Fruit fly (Drosophila melanogaster) whole organism, embryonic: ENCODE results near the gene Alg9.
A peak's percentile ranks its signal among the peaks of the same experiment; 100 is the strongest.

ENCODE experiments used
- Abd-B ChIP-seq: fragments of 200-800 bp; sonication (Bioruptor generic); optimal IDR thresholded peaks from 2 replicates; lab custom pipeline; 2018; ENCODE audit warnings: missing biosample characterization, mild to moderate bottlenecking, missing genetic modification characterization, moderate library complexity
- Asciz ChIP-seq: fragments of 200-800 bp; sonication (Bioruptor generic); optimal IDR thresholded peaks from 2 replicates; lab custom pipeline; 2017; ENCODE audit warnings: missing biosample characterization, mild to moderate bottlenecking, missing genetic modification characterization, missing genetic modification reagents
- C15 ChIP-seq: fragments of 200-800 bp; sonication (Bioruptor generic); IDR thresholded peaks from 3 replicates; pipeline ENCODE4 v1.3.6; 2022; ENCODE audit warnings: missing biosample characterization, missing genetic modification characterization
- CG10431 ChIP-seq: fragments of 200-800 bp; sonication (Bioruptor generic); optimal IDR thresholded peaks from 3 replicates; lab custom pipeline; 2018; ENCODE audit warnings: missing biosample characterization, mild to moderate bottlenecking, missing genetic modification characterization
- CG10462 ChIP-seq: fragments of 200-800 bp; sonication (Bioruptor generic); optimal IDR thresholded peaks from 2 replicates; lab custom pipeline; 2016; ENCODE audit warnings: missing biosample characterization, missing genetic modification characterization
- CG11093 ChIP-seq: fragments of 200-800 bp; sonication (Bioruptor generic); IDR thresholded peaks from 3 replicates; pipeline ENCODE4 v1.3.6; 2022; ENCODE audit warnings: missing biosample characterization, missing genetic modification characterization
- CG11247 ChIP-seq: fragments of 200-800 bp; sonication (Bioruptor generic); IDR thresholded peaks from 2 replicates; pipeline ENCODE4 v1.3.6; 2022; ENCODE audit warnings: missing biosample characterization, missing genetic modification characterization
- CG12219 ChIP-seq: fragments of 200-800 bp; sonication (Bioruptor generic); optimal IDR thresholded peaks from 3 replicates; lab custom pipeline; 2018; ENCODE audit warnings: missing biosample characterization, mild to moderate bottlenecking, missing genetic modification characterization
- CG14441 ChIP-seq: fragments of 200-800 bp; sonication (Bioruptor generic); IDR thresholded peaks from 2 replicates; pipeline ENCODE4 v1.3.6; 2022; ENCODE audit warnings: missing biosample characterization, missing genetic modification characterization
- CG14860 ChIP-seq: fragments of 200-800 bp; sonication (Bioruptor generic); IDR thresholded peaks from 3 replicates; pipeline ENCODE4 v1.3.6; 2022; ENCODE audit warnings: missing biosample characterization, missing genetic modification characterization; ENCODE audit not compliant: partially characterized antibody
- CG1529 ChIP-seq: fragments of 200-800 bp; sonication (Bioruptor generic); optimal IDR thresholded peaks from 3 replicates; lab custom pipeline; 2018; ENCODE audit warnings: missing biosample characterization, missing genetic modification characterization
- CG17359 ChIP-seq: fragments of 200-800 bp; sonication (Bioruptor generic); optimal IDR thresholded peaks from 3 replicates; lab custom pipeline; 2018; ENCODE audit warnings: missing biosample characterization, mild to moderate bottlenecking, missing genetic modification characterization, moderate library complexity
- CG17385 ChIP-seq: fragments of 200-800 bp; sonication (Bioruptor generic); optimal IDR thresholded peaks from 3 replicates; lab custom pipeline; 2018; ENCODE audit warnings: missing biosample characterization, mild to moderate bottlenecking, missing genetic modification characterization
- CG17802 ChIP-seq: fragments of 200-800 bp; sonication (Bioruptor generic); optimal IDR thresholded peaks from 2 replicates; lab custom pipeline; 2018; ENCODE audit warnings: missing biosample characterization, mild to moderate bottlenecking, missing genetic modification characterization, moderate library complexity
- CG2202 ChIP-seq: fragments of 200-800 bp; sonication (Bioruptor generic); optimal IDR thresholded peaks from 2 replicates; lab custom pipeline; 2018; ENCODE audit warnings: missing biosample characterization, mild to moderate bottlenecking, missing genetic modification characterization
- CG3163 ChIP-seq: fragments of 200-800 bp; sonication (Bioruptor generic); optimal IDR thresholded peaks from 3 replicates; lab custom pipeline; 2016; ENCODE audit warnings: missing biosample characterization, missing genetic modification characterization
- CG6791 ChIP-seq: fragments of 200-800 bp; sonication (Bioruptor generic); IDR thresholded peaks from 3 replicates; pipeline ENCODE4 v1.3.6; 2022; ENCODE audit warnings: missing biosample characterization, missing genetic modification characterization; ENCODE audit not compliant: partially characterized antibody
- CG8765 ChIP-seq: fragments of 200-800 bp; sonication (Bioruptor generic); IDR thresholded peaks from 2 replicates; pipeline ENCODE4 v1.3.6; 2022; ENCODE audit warnings: missing biosample characterization, missing genetic modification characterization
- CG8924 ChIP-seq: fragments of 200-800 bp; optimal IDR thresholded peaks from 3 replicates; lab custom pipeline; 2019; ENCODE audit warnings: missing biosample characterization, mild to moderate bottlenecking, missing genetic modification characterization, moderate library complexity
- H2.0 ChIP-seq: fragments of 200-800 bp; sonication (Bioruptor generic); IDR thresholded peaks from 2 replicates; pipeline ENCODE4 v1.3.6; 2022; ENCODE audit warnings: missing biosample characterization, missing genetic modification characterization
- Hey ChIP-seq: fragments of 200-800 bp; sonication (Bioruptor generic); optimal IDR thresholded peaks from 3 replicates; lab custom pipeline; 2018; ENCODE audit warnings: missing biosample characterization, mild to moderate bottlenecking, missing genetic modification characterization
- NC2β ChIP-seq: fragments of 200-800 bp; sonication (Bioruptor generic); optimal IDR thresholded peaks from 2 replicates; lab custom pipeline; 2016; ENCODE audit warnings: missing biosample characterization, missing genetic modification characterization
- Vsx1 ChIP-seq: fragments of 200-800 bp; sonication (Bioruptor generic); optimal IDR thresholded peaks from 2 replicates; lab custom pipeline; 2017; ENCODE audit warnings: missing biosample characterization, mild to moderate bottlenecking, missing genetic modification characterization, missing genetic modification reagents
- Xrp1 ChIP-seq: fragments of 200-800 bp; sonication (Bioruptor generic); IDR thresholded peaks from 2 replicates; pipeline ENCODE4 v1.3.6; 2022; ENCODE audit warnings: missing biosample characterization, missing genetic modification characterization
- ash1 ChIP-seq: fragments of 200-800 bp; sonication (Bioruptor generic); optimal IDR thresholded peaks from 2 replicates; lab custom pipeline; 2018; ENCODE audit warnings: missing biosample characterization, mild to moderate bottlenecking, missing genetic modification characterization
- ato ChIP-seq: fragments of 200-800 bp; sonication (Bioruptor generic); IDR thresholded peaks from 2 replicates; pipeline ENCODE4 v1.3.6; 2022; ENCODE audit warnings: missing biosample characterization, missing genetic modification characterization; ENCODE audit not compliant: partially characterized antibody
- btn ChIP-seq: fragments of 200-800 bp; sonication (Bioruptor generic); optimal IDR thresholded peaks from 2 replicates; lab custom pipeline; 2016; ENCODE audit warnings: missing biosample characterization, missing genetic modification characterization
- caup ChIP-seq: fragments of 200-800 bp; sonication (Bioruptor generic); optimal IDR thresholded peaks from 3 replicates; lab custom pipeline; 2017; ENCODE audit warnings: missing biosample characterization, mild to moderate bottlenecking, missing genetic modification characterization, moderate library complexity; ENCODE audit not compliant: severe bottlenecking
- cg ChIP-seq: fragments of 200-800 bp; sonication (Bioruptor generic); optimal IDR thresholded peaks from 3 replicates; lab custom pipeline; 2019; ENCODE audit warnings: missing biosample characterization, mild to moderate bottlenecking, missing genetic modification characterization, moderate library complexity
- fd96Cb ChIP-seq: fragments of 200-800 bp; sonication (Bioruptor generic); optimal IDR thresholded peaks from 2 replicates; lab custom pipeline; 2018; ENCODE audit warnings: missing biosample characterization, mild to moderate bottlenecking, missing genetic modification characterization, moderate library complexity
- hbn ChIP-seq: fragments of 200-800 bp; sonication (Bioruptor generic); IDR thresholded peaks from 2 replicates; pipeline ENCODE4 v1.3.6; 2022; ENCODE audit warnings: missing biosample characterization, missing genetic modification characterization; ENCODE audit not compliant: partially characterized antibody
- hkb ChIP-seq, 2 experiments: fragments of 200-800 bp in 1 of 2; fragments of >200 bp in 1 of 2; sonication (Bioruptor generic) in 1 of 2; IDR thresholded peaks in 1 of 2; optimal IDR thresholded peaks in 1 of 2; 2 replicates each; pipeline versions ENCODE4 v1.3.6 to Lab custom; 2017 to 2022; ENCODE audit warnings: missing biosample characterization in 1 of 2, missing genetic modification characterization in 1 of 2
- hth ChIP-seq: fragments of >200 bp; optimal IDR thresholded peaks from 2 replicates; lab custom pipeline; 2017; ENCODE audit warnings: inconsistent platforms
- jigr1 ChIP-seq: fragments of 200-800 bp; sonication (Bioruptor generic); IDR thresholded peaks from 3 replicates; pipeline ENCODE4 v1.3.6; 2022; ENCODE audit warnings: missing biosample characterization, missing genetic modification characterization
- lmd ChIP-seq: fragments of 200-800 bp; sonication (Bioruptor generic); IDR thresholded peaks from 2 replicates; pipeline ENCODE4 v1.3.6; 2022; ENCODE audit warnings: missing biosample characterization, missing genetic modification characterization
- org-1 ChIP-seq: fragments of 200-800 bp; sonication (Bioruptor generic); optimal IDR thresholded peaks from 2 replicates; lab custom pipeline; 2017; ENCODE audit warnings: missing biosample characterization, missing genetic modification characterization
- pita ChIP-seq: fragments of 200-800 bp; sonication (Bioruptor generic); optimal IDR thresholded peaks from 2 replicates; lab custom pipeline; 2017; ENCODE audit warnings: missing biosample characterization, mild to moderate bottlenecking, missing genetic modification characterization
- prd ChIP-seq, 3 experiments: fragments of >200 bp in 2 of 3; fragments of 200-800 bp in 1 of 3; sonication (Bioruptor generic) in 1 of 3; optimal IDR thresholded peaks in 2 of 3; IDR thresholded peaks in 1 of 3; 2 replicates in 2 of 3; 3 replicates in 1 of 3; pipeline versions ENCODE4 v1.3.6 to Lab custom; 2017 to 2022; ENCODE audit warnings: missing biosample characterization in 1 of 3, missing genetic modification characterization in 1 of 3
- pros ChIP-seq: fragments of 200-800 bp; sonication (Bioruptor generic); optimal IDR thresholded peaks from 3 replicates; lab custom pipeline; 2019; ENCODE audit warnings: missing biosample characterization, mild to moderate bottlenecking, missing genetic modification characterization, moderate library complexity
- repo ChIP-seq: fragments of 200-800 bp; sonication (Bioruptor generic); optimal IDR thresholded peaks from 2 replicates; lab custom pipeline; 2016; ENCODE audit warnings: missing biosample characterization, missing genetic modification characterization
- sr ChIP-seq: fragments of 200-800 bp; sonication (Bioruptor generic); IDR thresholded peaks from 3 replicates; pipeline ENCODE4 v1.3.6; 2022; ENCODE audit warnings: missing biosample characterization, missing genetic modification characterization
- tio ChIP-seq: fragments of 200-800 bp; sonication (Bioruptor generic); optimal IDR thresholded peaks from 2 replicates; lab custom pipeline; 2017; ENCODE audit warnings: missing biosample characterization, missing genetic modification characterization, inconsistent platforms
- tll ChIP-seq, 2 experiments: fragments of 200-800 bp in 1 of 2; fragments of >200 bp in 1 of 2; sonication (Bioruptor generic) in 1 of 2; optimal IDR thresholded peaks; 2 replicates each; lab custom pipeline; 2017 to 2019; ENCODE audit warnings: missing biosample characterization in 2 of 2, missing genetic modification characterization in 2 of 2, mild to moderate bottlenecking in 1 of 2, moderate library complexity in 1 of 2
- tup ChIP-seq: fragments of 200-800 bp; sonication (Bioruptor generic); optimal IDR thresholded peaks from 2 replicates; lab custom pipeline; 2016; ENCODE audit warnings: missing biosample characterization, mild to moderate bottlenecking, missing genetic modification characterization, moderate library complexity
- vvl ChIP-seq: fragments of 200-800 bp; sonication (Bioruptor generic); IDR thresholded peaks from 2 replicates; pipeline ENCODE4 v1.3.6; 2022; ENCODE audit warnings: missing biosample characterization, missing genetic modification characterization

The Alg9 gene

DNA sequence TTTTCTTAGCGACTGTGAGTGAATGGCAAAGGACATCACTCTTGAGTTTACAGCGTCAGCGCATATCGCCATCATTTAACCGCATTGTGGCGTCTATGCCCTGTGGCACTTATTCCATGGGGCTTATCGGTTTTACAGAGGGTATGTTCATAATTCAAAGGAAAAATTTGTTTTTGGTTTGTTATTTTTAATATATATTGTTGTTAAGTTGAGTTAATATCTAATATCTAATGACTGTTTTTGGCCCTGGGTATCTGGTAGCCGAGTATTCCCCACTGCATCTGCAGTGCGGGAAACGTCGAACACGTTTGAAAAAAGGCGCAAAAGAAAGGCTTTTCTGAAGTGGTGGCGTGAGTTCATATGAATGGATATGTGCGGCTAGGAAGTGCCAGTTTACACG lies 42.9 kb upstream of the Alg9 start (continued):
- TF ChIP-seq CG8924 (tag; lab: Kevin White, UChicago) (peak; percentile 73), caup (GFP tag; lab: Kevin White, UChicago) (no peak), lmd (GFP tag; lab: Robert Waterston, UW) (peak; percentile 50; the same call in 1 of the 2 replicates), Asciz (GFP tag; lab: Kevin White, UChicago) (peak; percentile 31), CG14860 (GFP tag; lab: Robert Waterston, UW) (no peak), CG11093 (GFP tag; lab: Robert Waterston, UW) (0 out of 3 replicates have a peak, but pooled peaks have one; percentile 53), tup (GFP tag; lab: Kevin White, UChicago) (peak; percentile 43), CG3163 (no peak), jigr1 (GFP tag; lab: Robert Waterston, UW) (0 out of 3 replicates have a peak, but pooled peaks have one; percentile 59), vvl (GFP tag; lab: Robert Waterston, UW) (0 out of 2 replicates have a peak, but pooled peaks have one; percentile 26), H2.0 (GFP tag; lab: Robert Waterston, UW) (peak; percentile 79), Xrp1 (GFP tag; lab: Robert Waterston, UW) (peak; percentile 88), CG10431 (no peak)

DNA sequence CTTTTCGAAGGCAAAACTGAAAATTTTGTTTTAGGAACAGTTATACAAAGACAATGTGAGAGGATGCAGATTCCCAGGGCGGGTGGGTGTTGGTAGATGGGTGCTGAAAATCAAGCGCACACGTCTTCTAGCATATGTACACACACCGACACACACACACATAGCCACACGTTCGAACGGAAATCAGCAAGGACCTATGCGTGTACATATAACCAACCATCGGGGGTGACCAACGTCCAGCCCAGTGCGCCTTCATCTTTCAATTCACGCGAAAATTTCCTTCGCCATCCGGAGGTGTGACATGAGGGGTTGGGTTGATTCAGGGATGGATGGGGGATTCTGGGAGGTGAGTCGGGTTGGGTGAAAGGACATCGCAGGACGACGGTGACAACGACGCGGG lies 40.0 kb upstream of the Alg9 start:
- TF ChIP-seq tll (GFP tag; optimal IDR thresholded peaks at IDR 0.05; lab: Kevin White, UChicago) (peak in 1 of 2 experiments; percentile 27), pros (GFP tag; lab: Kevin White, UChicago) (peak; percentile 83), cg (peak; percentile 29), org-1 (GFP tag; lab: Kevin White, UChicago) (no peak), hth (lab: Kevin White, UChicago) (no peak), Hey (tag; lab: Kevin White, UChicago) (peak; percentile 52), Abd-B (GFP tag; lab: Kevin White, UChicago) (no peak), hbn (no peak), fd96Cb (no peak)

DNA sequence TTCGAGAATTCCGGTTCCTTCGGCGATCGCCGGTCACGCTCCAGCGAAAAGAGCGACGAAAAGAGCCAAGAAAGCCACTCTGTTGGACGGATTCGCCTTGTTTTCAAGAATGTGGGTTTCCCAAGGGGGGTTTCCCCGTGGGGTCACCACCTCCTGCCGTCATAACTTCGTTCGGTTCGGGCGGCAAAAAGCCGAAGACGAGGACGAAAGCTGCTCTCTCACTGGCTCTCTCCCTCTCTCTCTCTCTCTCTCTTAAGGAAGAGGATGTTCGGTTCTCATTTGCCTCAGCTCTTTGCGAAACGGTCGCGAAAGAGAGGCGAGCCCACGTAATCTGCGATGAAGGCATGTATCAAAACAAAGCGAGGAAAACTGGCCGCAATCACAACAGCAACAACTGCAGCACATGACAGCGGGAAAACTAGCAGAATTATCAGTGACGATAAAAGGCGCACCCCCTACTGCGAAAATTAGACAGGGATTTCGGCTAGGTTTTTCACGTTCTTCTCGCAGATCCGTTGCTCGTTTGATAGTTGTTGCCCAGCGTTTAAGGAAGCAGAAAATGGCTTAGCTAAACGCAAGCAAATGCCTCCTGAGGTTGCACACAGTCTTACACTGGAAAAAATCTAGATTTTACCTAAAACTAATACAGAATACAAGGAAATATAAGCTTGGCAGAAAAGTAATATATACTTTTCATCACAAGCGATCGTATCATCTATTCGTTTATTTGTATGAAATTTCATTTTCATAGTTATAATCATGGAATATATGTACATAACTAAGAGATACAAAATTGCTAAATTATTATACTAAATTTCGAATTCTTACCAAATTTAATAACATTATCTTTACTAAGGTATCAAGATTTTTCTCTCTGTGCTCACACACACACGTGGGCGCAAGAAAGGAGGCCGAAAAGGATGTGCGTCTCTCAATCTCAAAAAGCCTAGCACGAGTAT lies 37.6 kb upstream of the Alg9 start, which contains the start of gene dan:
TSS of gene dan (plus strand) at position 900 of the 959 bp plus-strand sequence.
- TF ChIP-seq CG10462 (GFP tag; lab: Kevin White, UChicago): peak; percentile 21
- TF ChIP-seq sr (GFP tag; lab: Robert Waterston, UW): no peak
- TF ChIP-seq CG12219: no peak
- no peak for TF ChIP-seq CG6791 (GFP tag; lab: Robert Waterston, UW)
- TF ChIP-seq tio (GFP tag; lab: Kevin White, UChicago): no peak
- peak; percentile 5 for TF ChIP-seq CG17385 (GFP tag; lab: Kevin White, UChicago)
- TF ChIP-seq CG1529 (GFP tag; lab: Kevin White, UChicago): no peak
- TF ChIP-seq CG17359 (tag; lab: Kevin White, UChicago): no peak
- TF ChIP-seq btn: no peak
- TF ChIP-seq Vsx1 (GFP tag; lab: Kevin White, UChicago): no peak
- TF ChIP-seq hth (lab: Kevin White, UChicago): no peak
- TF ChIP-seq prd (optimal IDR thresholded peaks at IDR 0.05; lab: Kevin White, UChicago): no peak
- TF ChIP-seq prd (GFP tag; IDR thresholded peaks at IDR 0.05; lab: Robert Waterston, UW): peak; percentile 83
- TF ChIP-seq NC2β: no peak
- TF ChIP-seq C15 (GFP tag; lab: Robert Waterston, UW): no peak
- TF ChIP-seq CG11247 (GFP tag; lab: Robert Waterston, UW): no peak
- TF ChIP-seq CG2202 (tag; lab: Kevin White, UChicago): no peak
- TF ChIP-seq repo (GFP tag; lab: Kevin White, UChicago): no peak
- no peak for TF ChIP-seq pita (GFP tag; lab: Kevin White, UChicago)
- no peak for TF ChIP-seq CG14441
- no peak for TF ChIP-seq ato (GFP tag; lab: Robert Waterston, UW)
- no peak for TF ChIP-seq hkb (optimal IDR thresholded peaks at IDR 0.05; lab: Kevin White, UChicago)
- no peak for TF ChIP-seq hkb (GFP tag; IDR thresholded peaks at IDR 0.05; lab: Robert Waterston, UW)
- TF ChIP-seq CG17802 (tag; lab: Kevin White, UChicago): no peak
- no peak for TF ChIP-seq CG8765 (GFP tag; lab: Robert Waterston, UW)
- no peak for TF ChIP-seq ash1 (GFP tag; lab: Kevin White, UChicago)
